Worm (Caenorhabditis elegans) whole organism, dauer: Measurements from ENCODE around the gene D1054.10.

ENCODE experiments used
- unc-62 ChIP-seq: sonication (generic microtip); optimal IDR thresholded peaks from 2 replicates; lab custom pipeline; 2017; ENCODE audit warnings: missing biosample characterization, missing genetic modification reagents, missing genetic modification characterization

Gene D1054.10

ce11 chrV:10754050-10754449 lies 38.6 kb downstream of the D1054.10 start, which contains the start of gene F28H7.7:
F28H7.7 (minus strand) TSS chrV:10754150.
- TF ChIP-seq unc-62 (GFP tag; lab: Kevin White, UChicago): no peak

- no peak for TF ChIP-seq unc-62 (GFP tag; lab: Kevin White, UChicago)
Measured at ce11 chrV:10750630-10751029, 42.0 kb downstream of the D1054.10 start, which contains the start of gene F28H7.3. F28H7.3 (minus strand) TSS chrV:10750788.

ce11 chrV:10747263-10747951 lies 45.3 kb downstream of the D1054.10 start, which contains the start of the genes selt-1.2 and F28H7.2:
selt-1.2 (minus strand) TSS chrV:10747363.
F28H7.2 (plus strand) TSS chrV:10747901.
- TF ChIP-seq unc-62 (GFP tag; lab: Kevin White, UChicago): no peak

ce11 chrV:10745034-10745433 lies 47.6 kb downstream of the D1054.10 start, which contains the start of gene srj-21:
srj-21 (plus strand) TSS chrV:10745334.
- no peak for TF ChIP-seq unc-62 (GFP tag; lab: Kevin White, UChicago)

- TF ChIP-seq unc-62 (GFP tag; lab: Kevin White, UChicago): no peak
Measured at ce11 chrV:10743649-10744048, 49.0 kb downstream of the D1054.10 start, which contains the start of gene srj-22. srj-22 (minus strand) TSS chrV:10743749.
